Fruit fly (Drosophila melanogaster) Kc167 (cell line): ENCODE measurements around the gene Sap30.

Source experiments
- h ChIP-seq: fragments of >200 bp; optimal IDR thresholded peaks from 3 replicates; lab custom pipeline; 2018; ENCODE audit warnings: missing external identifiers
- psq ChIP-seq: fragments of >200 bp; optimal IDR thresholded peaks from 2 replicates; lab custom pipeline; 2017; ENCODE audit warnings: missing external identifiers

dm6 chrX:16837588-16838178 is 50.6 kb downstream of the Sap30 start:
- TF ChIP-seq h (lab: Kevin White, UChicago), result no peak
- no peak for TF ChIP-seq psq (lab: Kevin White, UChicago)
